Worm (Caenorhabditis elegans) whole organism, mixed stage, embryonic: ENCODE results near the gene T05C7.9.

Experiments used
- blmp-1 ChIP-seq: fragments of 150-350 bp; optimal IDR thresholded peaks from 2 replicates; lab custom pipeline; 2014; ENCODE audit warnings: missing biosample characterization, missing genetic modification characterization
- elt-1 ChIP-seq: sonication (generic microtip); optimal IDR thresholded peaks from 2 replicates; lab custom pipeline; 2017; ENCODE audit warnings: missing genetic modification characterization, mild to moderate bottlenecking, missing compliant biosample characterization, antibody characterized with exemption, moderate library complexity, borderline replicate concordance; ENCODE audit not compliant: insufficient read depth
- elt-3 ChIP-seq: fragments of 150-350 bp; optimal IDR thresholded peaks from 2 replicates; lab custom pipeline; 2014; ENCODE audit warnings: missing biosample characterization, missing genetic modification characterization
- flh-1 ChIP-seq: fragments of 200-800 bp; sonication (Bioruptor generic); optimal IDR thresholded peaks from 2 replicates; lab custom pipeline; 2018; ENCODE audit warnings: mild to moderate bottlenecking, missing genetic modification characterization, moderate library complexity, missing compliant biosample characterization
- lsy-2 ChIP-seq: fragments of 150-350 bp; optimal IDR thresholded peaks from 2 replicates; lab custom pipeline; 2014; ENCODE audit warnings: missing biosample characterization, missing genetic modification characterization
- nhr-12 ChIP-seq: fragments of 150-350 bp; optimal IDR thresholded peaks from 2 replicates; lab custom pipeline; 2014; ENCODE audit warnings: missing biosample characterization, missing genetic modification characterization
- nhr-28 ChIP-seq: fragments of 150-350 bp; optimal IDR thresholded peaks from 2 replicates; lab custom pipeline; 2014; ENCODE audit warnings: missing biosample characterization, missing genetic modification characterization
- nhr-76 ChIP-seq: sonication (generic microtip); optimal IDR thresholded peaks from 2 replicates; lab custom pipeline; 2017; ENCODE audit warnings: missing biosample characterization, missing genetic modification characterization
- pha-4 ChIP-seq: fragments of 150-350 bp; optimal IDR thresholded peaks from 2 replicates; lab custom pipeline; 2018; ENCODE audit warnings: missing biosample characterization, missing genetic modification reagents, missing genetic modification characterization
- snpc-4 ChIP-seq: fragments of 150-350 bp; optimal IDR thresholded peaks from 2 replicates; lab custom pipeline; 2014; ENCODE audit warnings: missing biosample characterization, missing genetic modification characterization
- tbx-8 ChIP-seq: fragments of 200-800 bp; sonication (Bioruptor generic); optimal IDR thresholded peaks from 2 replicates; lab custom pipeline; 2018; ENCODE audit warnings: mild to moderate bottlenecking, missing genetic modification characterization, moderate library complexity, missing compliant biosample characterization
- unc-120 ChIP-seq: sonication (generic microtip); optimal IDR thresholded peaks from 2 replicates; lab custom pipeline; 2017; ENCODE audit warnings: missing genetic modification characterization, missing compliant biosample characterization; ENCODE audit not compliant: poor library complexity, severe bottlenecking
- unc-62 ChIP-seq: fragments of 150-350 bp; optimal IDR thresholded peaks from 2 replicates; lab custom pipeline; 2014; ENCODE audit warnings: missing biosample characterization, missing genetic modification reagents, missing genetic modification characterization
- ztf-11 ChIP-seq: fragments of 150-350 bp; optimal IDR thresholded peaks from 2 replicates; lab custom pipeline; 2014; ENCODE audit warnings: missing biosample characterization, missing genetic modification characterization

ce11 chrIV:73175-73574, 5.9 kb upstream of the T05C7.9 start:
- TF ChIP-seq nhr-76 (no peak), flh-1 (GFP tag; lab: Kevin White, UChicago) (no peak), snpc-4 (tag; lab: Kevin White, UChicago) (no peak), elt-1 (tag; lab: Kevin White, UChicago) (no peak), lsy-2 (tag; lab: Kevin White, UChicago) (no peak), nhr-12 (tag; lab: Kevin White, UChicago) (no peak), elt-3 (tag; lab: Kevin White, UChicago) (no peak), nhr-28 (tag; lab: Kevin White, UChicago) (no peak), pha-4 (tag; lab: Kevin White, UChicago) (no peak), unc-62 (no peak), blmp-1 (tag; lab: Kevin White, UChicago) (no peak), unc-120 (tag; lab: Kevin White, UChicago) (no peak), ztf-11 (tag; lab: Kevin White, UChicago) (no peak), tbx-8 (no peak)
